Worm (Caenorhabditis elegans) whole organism, L4/young adult: ENCODE data around the gene C47D12.4.

Source experiments
- W03F9.2 ChIP-seq: fragments of 150-350 bp; optimal IDR thresholded peaks from 2 replicates; lab custom pipeline; 2014; ENCODE audit warnings: missing biosample characterization, missing genetic modification characterization
- dao-5 ChIP-seq: sonication (generic microtip); optimal IDR thresholded peaks from 2 replicates; lab custom pipeline; 2016; ENCODE audit warnings: missing genotype, missing genetic modification characterization, moderate library complexity, missing compliant biosample characterization
- him-1 ChIP-seq: sonication (generic microtip); optimal IDR thresholded peaks from 2 replicates; lab custom pipeline; 2016; ENCODE audit warnings: missing genotype, missing genetic modification reagents, missing genetic modification characterization, missing compliant biosample characterization

- TF ChIP-seq W03F9.2 (no peak), him-1 (tag; lab: Kevin White, UChicago) (no peak), dao-5 (tag; lab: Kevin White, UChicago) (no peak)
Measured at ce11 chrII:11657079-11657478, 24.5 kb upstream of the C47D12.4 start, which contains the start of gene nep-1.
